Fruit fly (Drosophila melanogaster) whole organism, embryonic: Measurements from ENCODE around the gene Srp14.

ENCODE experiments used
- B-H1 ChIP-seq: fragments of 200-800 bp; sonication (Bioruptor generic); IDR thresholded peaks from 3 replicates; pipeline ENCODE4 v1.3.6; 2022; ENCODE audit warnings: missing biosample characterization, missing genetic modification characterization
- CG12155 ChIP-seq: fragments of 200-800 bp; sonication (Bioruptor generic); optimal IDR thresholded peaks from 3 replicates; lab custom pipeline; 2016; ENCODE audit warnings: missing biosample characterization, missing genetic modification characterization
- CG12391 ChIP-seq: fragments of 200-800 bp; sonication (Bioruptor generic); optimal IDR thresholded peaks from 3 replicates; lab custom pipeline; 2018; ENCODE audit warnings: missing biosample characterization, mild to moderate bottlenecking, missing genetic modification characterization, moderate library complexity
- CG32772 ChIP-seq: fragments of 200-800 bp; sonication (Bioruptor generic); IDR thresholded peaks from 2 replicates; pipeline ENCODE4 v1.3.6; 2022; ENCODE audit warnings: missing biosample characterization, missing genetic modification characterization
- CG4854 ChIP-seq: fragments of 200-800 bp; sonication (Bioruptor generic); optimal IDR thresholded peaks from 2 replicates; lab custom pipeline; 2016; ENCODE audit warnings: missing biosample characterization, missing genetic modification characterization, inconsistent platforms
- E2f2 ChIP-seq: fragments of 200-800 bp; sonication (Bioruptor generic); IDR thresholded peaks from 2 replicates; pipeline ENCODE4 v1.3.6; 2022; ENCODE audit warnings: missing biosample characterization, missing genetic modification characterization
- Lim3 ChIP-seq: fragments of 200-800 bp; sonication (Bioruptor generic); IDR thresholded peaks from 2 replicates; pipeline ENCODE4 v1.3.6; 2022; ENCODE audit warnings: missing biosample characterization, missing genetic modification characterization
- Oaz ChIP-seq: fragments of 200-800 bp; sonication (Bioruptor generic); IDR thresholded peaks from 2 replicates; pipeline ENCODE4 v1.3.6; 2022; ENCODE audit warnings: missing biosample characterization, missing genetic modification characterization
- ato ChIP-seq: fragments of 200-800 bp; sonication (Bioruptor generic); IDR thresholded peaks from 2 replicates; pipeline ENCODE4 v1.3.6; 2022; ENCODE audit warnings: missing biosample characterization, missing genetic modification characterization; ENCODE audit not compliant: partially characterized antibody
- pfk ChIP-seq: fragments of 200-800 bp; sonication (Bioruptor generic); optimal IDR thresholded peaks from 2 replicates; lab custom pipeline; 2018; ENCODE audit warnings: missing biosample characterization, mild to moderate bottlenecking, missing genetic modification characterization, moderate library complexity
- pzg ChIP-seq: fragments of 200-800 bp; sonication (Bioruptor generic); optimal IDR thresholded peaks from 3 replicates; lab custom pipeline; 2018; ENCODE audit warnings: missing biosample characterization, mild to moderate bottlenecking, missing genetic modification characterization, moderate library complexity
- zfh2 ChIP-seq: fragments of 200-800 bp; sonication (Bioruptor generic); optimal IDR thresholded peaks from 2 replicates; lab custom pipeline; 2016; ENCODE audit warnings: missing biosample characterization, missing genetic modification characterization

DNA sequence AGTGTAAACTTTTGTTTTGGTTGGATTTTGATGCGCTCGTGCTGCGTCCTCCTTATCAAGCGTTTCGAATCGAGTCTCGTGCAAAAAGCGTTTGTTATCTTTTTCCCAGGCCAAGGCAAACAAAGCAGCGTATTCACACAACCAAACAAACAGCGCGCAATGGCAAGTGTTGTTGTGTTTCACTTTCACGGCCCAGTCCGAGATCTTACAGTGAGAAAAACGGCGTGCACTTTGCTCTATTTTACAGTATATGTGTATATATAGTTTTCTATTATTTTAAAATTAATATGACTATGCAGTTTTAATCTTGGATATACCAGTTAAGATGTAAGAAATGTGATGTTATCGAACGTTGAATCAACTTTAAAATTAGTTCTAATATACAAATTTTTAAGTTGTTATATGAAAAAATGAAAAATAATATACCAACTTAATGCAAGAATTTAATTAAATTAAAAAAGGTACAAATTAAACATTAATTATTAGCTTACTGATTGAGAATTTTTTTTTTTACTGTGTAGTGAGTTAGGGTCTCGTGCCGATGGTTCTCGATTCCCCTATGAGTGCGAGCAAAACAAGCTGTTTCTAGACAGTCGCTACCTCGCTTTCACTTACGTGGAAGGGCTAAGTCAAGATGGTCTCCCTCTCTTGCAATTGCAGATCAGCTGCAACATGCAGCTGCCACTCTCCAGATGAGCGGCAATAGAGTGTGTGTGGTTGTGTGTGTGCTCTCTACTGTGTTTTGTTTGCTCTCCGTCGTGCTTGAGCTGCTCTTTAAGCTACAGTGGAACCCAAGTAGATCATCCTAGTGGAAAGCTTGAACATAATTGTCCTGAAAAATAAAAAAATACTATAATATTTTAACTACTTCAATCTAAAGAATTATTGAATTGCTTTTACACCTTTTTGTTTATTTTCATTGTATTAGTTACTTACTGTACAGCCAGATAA, 14.6 kb downstream of the Srp14 start:
- TF ChIP-seq pfk (GFP tag; lab: Kevin White, UChicago) (peak; percentile 13), CG12155 (GFP tag; lab: Kevin White, UChicago) (peak; percentile 77), CG32772 (peak; percentile 85), Lim3 (GFP tag; lab: Robert Waterston, UW) (no peak), ato (GFP tag; lab: Robert Waterston, UW) (no peak), CG12391 (peak; percentile 96), CG4854 (no peak), pzg (no peak), zfh2 (GFP tag; lab: Kevin White, UChicago) (no peak), Oaz (GFP tag; lab: Robert Waterston, UW) (peak; percentile 42; the same call in 1 of the 2 replicates), E2f2 (peak; percentile 53; the same call in 1 of the 2 replicates), B-H1 (GFP tag; lab: Robert Waterston, UW) (peak; percentile 10; the same call in 2 of the 3 replicates)
